Worm (Caenorhabditis elegans) whole organism, late embryonic: ENCODE results near the gene npr-36.

ENCODE experiments used
- C08G9.2 ChIP-seq: sonication (generic microtip); optimal IDR thresholded peaks from 2 replicates; lab custom pipeline; 2016; ENCODE audit warnings: mild to moderate bottlenecking, missing genetic modification characterization, moderate library complexity, missing compliant biosample characterization
- ahr-1 ChIP-seq: sonication (generic microtip); optimal IDR thresholded peaks from 2 replicates; lab custom pipeline; 2016; ENCODE audit warnings: missing genetic modification characterization, missing compliant biosample characterization
- ama-1 ChIP-seq: fragments of 150-350 bp; optimal IDR thresholded peaks from 2 replicates; lab custom pipeline; 2014
- ceh-14 ChIP-seq: sonication (generic microtip); optimal IDR thresholded peaks from 2 replicates; lab custom pipeline; 2016; ENCODE audit warnings: missing genotype, missing genetic modification characterization, missing compliant biosample characterization
- ceh-22 ChIP-seq: sonication (generic microtip); optimal IDR thresholded peaks from 2 replicates; lab custom pipeline; 2017; ENCODE audit warnings: missing biosample characterization, missing genetic modification characterization
- ceh-24 ChIP-seq: sonication (generic microtip); optimal IDR thresholded peaks from 2 replicates; lab custom pipeline; 2016; ENCODE audit warnings: mild to moderate bottlenecking, missing genetic modification characterization, missing compliant biosample characterization
- ceh-48 ChIP-seq: sonication (generic microtip); optimal IDR thresholded peaks from 2 replicates; lab custom pipeline; 2016; ENCODE audit warnings: missing genetic modification characterization, inconsistent platforms, missing compliant biosample characterization
- elt-2 ChIP-seq: sonication (generic microtip); optimal IDR thresholded peaks from 2 replicates; lab custom pipeline; 2016; ENCODE audit warnings: missing genetic modification reagents, missing genetic modification characterization, missing compliant biosample characterization
- elt-4 ChIP-seq: sonication (generic microtip); optimal IDR thresholded peaks from 2 replicates; lab custom pipeline; 2016; ENCODE audit warnings: missing genetic modification characterization, missing compliant biosample characterization
- ets-4 ChIP-seq: sonication (generic microtip); optimal IDR thresholded peaks from 2 replicates; lab custom pipeline; 2016; ENCODE audit warnings: missing genetic modification characterization, missing compliant biosample characterization
- hlh-30 ChIP-seq: sonication (generic microtip); optimal IDR thresholded peaks from 2 replicates; lab custom pipeline; 2017; ENCODE audit warnings: antibody characterized with exemption, missing genetic modification characterization, missing compliant biosample characterization; ENCODE audit not compliant: insufficient read depth
- hlh-6 ChIP-seq: sonication (generic microtip); optimal IDR thresholded peaks from 2 replicates; lab custom pipeline; 2016; ENCODE audit warnings: missing genotype, missing genetic modification characterization, missing compliant biosample characterization
- nfya-1 ChIP-seq: sonication (generic microtip); optimal IDR thresholded peaks from 2 replicates; lab custom pipeline; 2017; ENCODE audit warnings: missing genetic modification characterization, mild to moderate bottlenecking, missing compliant biosample characterization, antibody characterized with exemption, moderate library complexity
- pat-9 ChIP-seq: fragments of 200-800 bp; sonication (Bioruptor generic); optimal IDR thresholded peaks from 2 replicates; lab custom pipeline; 2018; ENCODE audit warnings: mild to moderate bottlenecking, missing genetic modification characterization, moderate library complexity, missing compliant biosample characterization
- pax-1 ChIP-seq: fragments of 150-350 bp; optimal IDR thresholded peaks from 2 replicates; lab custom pipeline; 2014; ENCODE audit warnings: missing biosample characterization, missing genetic modification characterization
- pros-1 ChIP-seq: fragments of 150-350 bp; optimal IDR thresholded peaks from 2 replicates; lab custom pipeline; 2014; ENCODE audit warnings: missing biosample characterization, missing genetic modification reagents, missing genetic modification characterization
- rnt-1 ChIP-seq: sonication (generic microtip); optimal IDR thresholded peaks from 2 replicates; lab custom pipeline; 2016; ENCODE audit warnings: missing genetic modification characterization, missing compliant biosample characterization
- syd-9 ChIP-seq: sonication (generic microtip); optimal IDR thresholded peaks from 2 replicates; lab custom pipeline; 2016; ENCODE audit warnings: mild to moderate bottlenecking, missing genetic modification characterization, moderate library complexity, missing compliant biosample characterization
- tbx-7 ChIP-seq: sonication (generic microtip); optimal IDR thresholded peaks from 2 replicates; lab custom pipeline; 2016; ENCODE audit warnings: missing genotype, missing genetic modification characterization, missing compliant biosample characterization
- unc-3 ChIP-seq, 2 experiments: fragments of 200-800 bp in 1 of 2; sonication (Bioruptor generic) in 1 of 2; sonication (generic microtip) in 1 of 2; conservative IDR thresholded peaks in 1 of 2; optimal IDR thresholded peaks in 1 of 2; 2 replicates each; pipeline versions ENCODE4 v1.3.6 to Lab custom; 2016 to 2022; ENCODE audit warnings: missing compliant biosample characterization in 2 of 2, missing genetic modification characterization in 2 of 2, missing genetic modification reagents in 1 of 2
- ztf-16 ChIP-seq: sonication (generic microtip); optimal IDR thresholded peaks from 2 replicates; lab custom pipeline; 2017; ENCODE audit warnings: missing genetic modification characterization, missing compliant biosample characterization

The npr-36 gene

DNA sequence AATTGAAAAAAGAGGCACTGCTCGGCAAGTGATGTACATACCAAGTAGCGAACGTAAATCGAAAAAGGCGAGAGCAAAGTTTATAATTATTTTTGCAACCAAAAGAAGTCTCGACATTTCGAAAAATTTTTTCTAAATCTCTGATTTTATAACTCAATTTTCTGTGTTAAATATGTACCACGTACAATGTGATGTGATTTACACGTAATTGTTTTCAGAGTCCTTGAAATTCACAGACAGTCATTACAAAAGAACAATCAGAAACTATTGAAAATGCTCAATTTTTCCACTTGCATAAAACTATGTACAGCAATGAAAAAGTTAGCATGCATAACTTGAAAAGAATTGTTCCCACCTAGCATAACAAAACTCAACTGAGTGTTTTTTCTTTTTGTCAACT, 43.5 kb downstream of the npr-36 start:
- no peak for TF ChIP-seq ceh-48 (tag; lab: Kevin White, UChicago)
- no peak for TF ChIP-seq ama-1 (lab: Kevin White, UChicago)
- TF ChIP-seq ceh-24 (tag; lab: Kevin White, UChicago), result no peak
- TF ChIP-seq unc-3 (GFP tag; conservative IDR thresholded peaks at IDR 0.05; lab: Robert Waterston, UW), result no peak
- TF ChIP-seq unc-3 (tag; optimal IDR thresholded peaks at IDR 0.05; lab: Kevin White, UChicago), result no peak
- no peak for TF ChIP-seq ahr-1 (tag; lab: Kevin White, UChicago)
- no peak for TF ChIP-seq syd-9 (tag; lab: Kevin White, UChicago)

DNA sequence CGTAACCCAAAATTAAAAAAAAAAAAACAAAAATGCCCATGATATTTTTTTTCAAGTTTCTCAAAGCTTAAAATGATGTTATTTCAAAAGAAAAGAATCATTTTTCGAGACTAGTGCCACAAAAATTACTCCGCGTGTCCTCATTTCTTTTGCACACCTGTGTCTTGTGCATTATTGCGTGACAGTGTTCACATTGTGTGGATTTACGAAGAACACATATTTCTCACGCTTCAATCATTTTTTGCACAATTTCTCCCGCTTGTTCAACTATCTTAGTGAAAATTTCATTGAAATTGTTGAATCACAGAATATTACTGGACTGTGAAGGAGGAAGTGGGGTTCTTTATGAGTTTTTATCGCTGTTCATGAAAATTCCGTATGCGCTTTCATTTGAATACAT, 49.3 kb downstream of the npr-36 start:
- no peak for TF ChIP-seq pax-1
- TF ChIP-seq ets-4 (tag; lab: Kevin White, UChicago), result no peak
- no peak for TF ChIP-seq rnt-1 (tag; lab: Kevin White, UChicago)
- no peak for TF ChIP-seq nfya-1 (tag; lab: Kevin White, UChicago)
- no peak for TF ChIP-seq pat-9 (tag; lab: Kevin White, UChicago)
- TF ChIP-seq ztf-16 (tag; lab: Kevin White, UChicago), result no peak
- TF ChIP-seq ceh-14 (tag; lab: Kevin White, UChicago), result no peak
- no peak for TF ChIP-seq C08G9.2 (tag; lab: Kevin White, UChicago)
- TF ChIP-seq elt-4, result no peak
- no peak for TF ChIP-seq pros-1
- no peak for TF ChIP-seq ceh-22

DNA sequence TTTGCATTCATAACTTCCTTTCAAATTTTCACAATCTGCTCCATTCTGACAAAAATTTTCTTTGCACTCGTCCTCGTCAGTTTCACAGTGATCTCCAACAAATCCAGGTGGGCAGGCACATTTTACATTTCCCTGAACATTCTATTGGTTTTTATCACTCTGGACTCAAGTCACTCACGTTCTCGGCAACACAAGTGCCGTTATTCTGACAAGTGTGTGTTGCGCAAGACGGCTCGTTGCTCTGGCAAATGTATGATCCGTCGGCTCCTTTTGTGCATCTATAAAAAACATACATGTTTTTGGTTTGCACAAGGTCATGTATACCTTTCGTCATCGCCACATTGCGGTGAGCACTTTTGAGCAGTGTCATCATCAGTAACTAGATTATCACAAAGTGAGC, 53.1 kb downstream of the npr-36 start:
- TF ChIP-seq elt-2 (tag; lab: Kevin White, UChicago), result no peak
- no peak for TF ChIP-seq hlh-30 (tag; lab: Kevin White, UChicago)
- no peak for TF ChIP-seq pros-1
- no peak for TF ChIP-seq tbx-7 (tag; lab: Kevin White, UChicago)
- TF ChIP-seq hlh-6 (tag; lab: Kevin White, UChicago), result no peak
